Fruit fly (Drosophila melanogaster): ENCODE data around the gene CG31668.
A peak's percentile ranks its signal among the peaks of the same experiment; 100 is the strongest.

DNA sequence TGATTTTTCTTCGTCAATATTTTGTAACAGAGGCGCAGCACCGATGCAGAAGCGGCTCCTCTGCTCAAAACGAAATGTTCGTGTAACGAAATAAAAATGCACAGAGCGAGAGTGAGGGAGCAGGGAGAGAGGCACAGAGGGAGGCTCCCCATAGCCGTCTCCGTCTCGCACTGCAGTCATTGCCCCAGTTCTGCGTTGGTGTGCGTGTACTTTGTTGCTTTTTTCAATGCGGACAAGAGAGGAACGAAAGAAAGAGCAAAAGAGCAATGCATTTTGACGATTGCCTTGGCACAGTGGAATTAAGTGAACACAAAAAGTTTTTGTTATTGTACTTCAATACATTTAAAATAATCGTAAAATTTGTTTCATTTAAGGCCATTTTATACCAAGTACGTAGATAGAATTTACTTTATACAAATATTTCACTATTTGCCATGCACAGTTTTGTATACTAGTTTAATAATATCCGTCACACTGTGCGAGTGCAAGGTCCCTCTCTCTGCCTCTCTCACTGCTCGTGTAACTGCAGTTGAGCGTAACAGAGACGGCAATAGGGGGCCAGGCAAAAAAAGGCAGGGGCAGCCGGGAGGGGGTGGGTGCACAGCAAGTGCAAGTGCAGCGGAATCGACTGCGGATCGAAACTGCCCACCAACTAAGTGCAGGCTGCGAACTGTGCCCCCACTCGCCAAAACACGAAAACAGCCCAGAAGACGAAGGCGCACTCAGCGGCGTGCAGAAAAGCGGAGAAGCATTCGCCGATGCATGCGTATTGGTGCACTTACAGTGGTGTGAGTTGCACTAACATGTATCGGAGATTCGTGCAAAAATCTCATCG, 3.7 kb downstream of the CG31668 start:
- TF ChIP-seq eg (GFP tag; IDR thresholded peaks at IDR 0.05) (peak; percentile 100), fd59A (GFP tag; optimal IDR thresholded peaks at IDR 0.05) (peak; percentile 99), CG1621 (tag; optimal IDR thresholded peaks at IDR 0.05) (peak; percentile 99), esn (GFP tag; optimal IDR thresholded peaks at IDR 0.05) (peak; percentile 100), pdm3 (GFP tag; optimal IDR thresholded peaks at IDR 0.05) (peak; percentile 100), CG16779 (tag; optimal IDR thresholded peaks at IDR 0.05) (peak; percentile 99), CG8319 (GFP tag; optimal IDR thresholded peaks at IDR 0.05) (peak; percentile 100), CG3919 (GFP tag; optimal IDR thresholded peaks at IDR 0.05) (peak; percentile 100)
